Fruit fly (Drosophila melanogaster) whole organism, larva: Measurements from ENCODE around the gene CG10802.

ENCODE experiments used
- noc ChIP-seq: fragments of 200-800 bp; sonication (Bioruptor generic); optimal IDR thresholded peaks from 3 replicates; lab custom pipeline; 2019; ENCODE audit warnings: missing biosample characterization, mild to moderate bottlenecking, missing genetic modification characterization, moderate library complexity

Gene CG10802

DNA sequence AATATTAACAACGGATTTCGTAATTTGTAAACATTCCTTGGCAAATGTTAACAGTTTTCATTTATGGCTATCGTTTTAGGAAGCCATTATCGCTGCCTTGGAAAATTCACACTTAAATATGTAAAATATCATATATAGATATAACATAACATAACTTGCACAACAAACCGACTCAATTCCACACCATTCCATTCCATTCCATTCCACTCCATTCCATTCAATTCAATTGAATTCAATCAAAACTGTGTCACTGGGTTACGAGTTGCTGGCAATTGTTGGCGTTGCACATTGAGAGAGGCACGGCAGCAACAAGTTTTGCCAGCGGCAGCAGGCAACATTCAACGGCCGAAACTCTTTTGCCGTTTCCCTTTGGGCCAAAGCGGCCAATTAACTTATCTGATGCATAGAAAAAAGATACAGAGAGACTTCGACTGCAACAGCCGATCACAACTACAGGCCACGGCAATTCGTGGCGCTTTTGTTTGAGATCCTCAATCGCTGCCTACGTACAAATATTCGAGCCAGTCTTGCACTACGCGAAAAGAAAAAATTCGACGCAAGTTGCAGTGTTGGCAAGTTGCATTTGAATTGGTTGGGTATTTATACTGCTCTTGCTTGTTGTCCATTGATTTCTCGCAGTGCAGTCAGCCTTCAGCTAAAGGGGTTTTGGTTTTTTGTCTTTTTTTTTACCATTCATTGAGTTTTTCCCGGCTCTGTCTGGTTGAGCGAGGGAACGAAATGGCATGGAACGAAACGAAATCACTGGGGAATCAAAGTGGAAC is 29.5 kb upstream of the CG10802 start:
- no peak for TF ChIP-seq noc (tag; lab: Kevin White, UChicago)

DNA sequence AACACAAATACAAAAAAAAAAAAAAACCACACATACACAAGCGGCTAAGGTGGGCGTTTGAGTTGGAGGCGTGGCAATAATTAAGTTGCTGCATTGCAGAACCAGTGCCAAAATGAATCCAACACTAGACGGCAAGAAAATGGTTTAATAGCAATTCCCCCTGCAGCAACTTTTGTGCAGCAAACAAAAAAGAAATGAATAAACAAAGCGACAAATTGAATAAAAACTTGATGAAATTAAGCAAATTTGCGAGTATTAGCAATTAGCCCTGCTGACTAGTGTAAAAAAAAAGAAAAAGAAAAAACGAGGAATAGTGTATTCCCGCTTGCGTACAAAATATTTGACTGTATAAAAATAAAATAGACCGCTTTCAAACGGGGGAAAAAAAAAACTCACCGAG is 28.1 kb upstream of the CG10802 start:
- TF ChIP-seq noc (tag; lab: Kevin White, UChicago), result no peak

DNA sequence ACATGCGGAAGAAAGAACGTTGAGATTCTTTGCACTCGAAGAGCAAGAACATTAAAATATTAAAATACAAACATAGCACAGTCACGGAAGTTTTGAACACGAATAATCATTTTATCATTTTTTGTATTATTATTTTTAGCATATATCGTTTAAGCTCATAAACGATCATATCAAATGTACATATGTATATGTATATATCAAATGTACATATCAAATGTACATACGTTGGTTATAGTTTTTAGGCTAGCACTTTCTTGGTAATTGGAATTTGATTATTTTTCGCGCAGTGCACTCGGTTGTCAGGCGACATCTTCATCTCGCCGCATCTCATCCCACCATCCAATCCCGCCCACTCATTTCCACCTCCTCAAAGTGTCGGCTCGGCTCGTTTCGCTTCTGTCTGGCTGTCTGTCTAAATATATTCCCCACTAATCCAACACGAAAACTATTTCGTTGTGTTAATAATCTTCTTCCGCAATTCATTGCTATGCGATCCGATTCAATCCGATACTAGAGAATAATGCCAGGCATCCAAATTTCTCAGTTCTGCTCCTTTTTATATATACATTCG is 27.2 kb upstream of the CG10802 start:
- no peak for TF ChIP-seq noc (tag; lab: Kevin White, UChicago)

DNA sequence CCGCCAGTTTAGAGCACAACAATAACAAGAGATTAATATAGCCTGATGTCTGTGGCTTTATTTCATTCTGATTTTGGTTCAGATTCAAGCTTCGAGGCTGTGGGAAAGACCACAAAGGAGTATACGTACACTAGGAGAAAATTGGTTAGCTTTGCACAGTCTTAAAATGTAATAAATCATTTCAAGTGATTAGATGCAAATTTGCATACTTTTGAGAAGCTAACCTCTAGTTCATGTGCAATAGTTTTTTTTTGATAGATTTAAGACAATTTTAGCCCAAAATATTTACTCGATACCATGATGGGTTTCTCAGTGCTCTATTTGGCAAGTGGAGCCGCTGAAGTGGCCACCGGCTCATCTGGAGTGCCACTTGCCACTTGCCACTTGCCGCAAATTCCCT is 25.2 kb upstream of the CG10802 start:
- TF ChIP-seq noc (tag; lab: Kevin White, UChicago), result no peak

DNA sequence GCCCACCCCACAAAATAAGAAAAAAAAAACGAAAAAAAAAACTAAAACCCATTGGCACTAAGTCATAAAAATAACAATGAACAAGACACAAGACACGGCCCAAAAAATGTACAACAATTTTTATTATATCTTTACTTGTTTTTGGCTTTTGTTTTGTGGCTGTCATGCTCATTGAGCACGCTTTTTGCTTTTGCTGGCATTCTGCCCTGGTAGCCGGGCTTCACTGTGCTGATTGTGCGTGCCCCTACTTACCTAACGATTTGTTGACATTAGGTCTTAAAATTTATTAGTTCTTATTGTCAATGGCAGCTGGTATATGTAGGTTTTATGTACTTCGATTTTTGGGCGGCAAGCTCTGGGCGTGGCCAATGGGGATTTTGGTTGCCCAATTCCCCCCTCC is 24.3 kb upstream of the CG10802 start:
- TF ChIP-seq noc (tag; lab: Kevin White, UChicago), result no peak

DNA sequence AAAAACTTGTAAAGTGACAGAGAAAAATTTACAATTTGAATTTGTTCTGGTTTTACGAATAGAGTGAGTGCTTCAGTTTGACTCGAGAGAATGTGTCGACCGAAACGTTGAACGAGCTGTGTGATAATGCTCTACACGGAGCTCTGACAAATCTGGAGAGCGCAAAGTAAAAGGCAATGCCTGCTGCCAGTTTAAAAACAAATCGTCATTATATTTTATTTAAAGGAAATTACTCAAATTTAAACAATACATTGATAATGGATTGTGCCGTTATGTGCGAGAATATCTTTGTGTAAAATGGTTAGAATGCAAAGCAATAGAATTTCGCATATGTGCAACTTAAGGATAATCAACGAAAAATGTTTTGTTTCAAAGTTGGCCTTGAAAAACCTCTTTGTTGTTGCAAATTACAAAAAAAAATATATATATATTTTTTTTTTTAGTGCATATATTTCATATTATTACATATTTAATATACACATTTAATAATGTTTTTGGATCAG is 22.6 kb upstream of the CG10802 start, which contains the start of the genes CG16782 and CG10801:
TSS of gene CG16782 (minus strand) at position 101 of the 503 bp plus-strand sequence.
TSS of gene CG10801 (plus strand) at position 453 of the 503 bp plus-strand sequence.
- no peak for TF ChIP-seq noc (tag; lab: Kevin White, UChicago)

DNA sequence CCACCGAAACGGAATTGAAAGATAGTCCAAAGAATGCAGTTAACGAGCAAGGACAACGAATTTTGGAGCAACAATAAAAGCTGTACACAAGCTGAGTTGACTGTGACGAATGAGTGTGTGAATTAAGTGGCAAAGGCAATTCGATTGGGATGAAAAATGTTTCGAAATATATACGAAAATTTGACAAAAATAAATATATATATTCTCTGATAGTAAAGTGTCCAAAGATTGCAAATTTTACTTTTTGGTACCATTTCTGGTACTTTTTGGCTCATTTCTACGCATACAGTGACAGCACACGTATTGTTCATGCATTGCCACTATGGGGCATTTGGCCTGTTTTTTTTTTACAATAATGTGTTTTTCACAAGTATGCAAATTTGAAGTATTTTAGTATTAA is 18.8 kb upstream of the CG10802 start, which contains the start of gene CG16781:
TSS of gene CG16781 (minus strand) at position 101 of the 400 bp plus-strand sequence.
- TF ChIP-seq noc (tag; lab: Kevin White, UChicago), result no peak

DNA sequence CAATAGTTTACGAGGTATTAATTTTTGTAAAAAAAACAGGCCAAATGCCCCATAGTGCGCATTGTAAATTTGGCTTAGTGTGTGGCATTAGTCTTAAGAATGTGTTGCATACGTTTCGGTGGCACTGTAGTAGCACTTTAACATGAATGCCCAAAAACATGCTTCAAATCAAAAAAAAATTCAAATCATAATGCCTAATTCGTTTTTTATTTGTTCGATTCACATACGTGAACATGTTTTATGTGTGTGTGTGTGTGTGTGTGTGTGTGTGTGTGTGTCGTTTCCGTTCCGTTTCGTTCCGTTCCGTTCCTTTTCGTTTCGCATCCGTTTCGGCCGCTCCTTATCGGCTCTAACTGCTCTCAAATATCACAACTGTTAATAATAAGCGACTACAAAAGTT is 17.2 kb upstream of the CG10802 start:
- TF ChIP-seq noc (tag; lab: Kevin White, UChicago), result no peak

DNA sequence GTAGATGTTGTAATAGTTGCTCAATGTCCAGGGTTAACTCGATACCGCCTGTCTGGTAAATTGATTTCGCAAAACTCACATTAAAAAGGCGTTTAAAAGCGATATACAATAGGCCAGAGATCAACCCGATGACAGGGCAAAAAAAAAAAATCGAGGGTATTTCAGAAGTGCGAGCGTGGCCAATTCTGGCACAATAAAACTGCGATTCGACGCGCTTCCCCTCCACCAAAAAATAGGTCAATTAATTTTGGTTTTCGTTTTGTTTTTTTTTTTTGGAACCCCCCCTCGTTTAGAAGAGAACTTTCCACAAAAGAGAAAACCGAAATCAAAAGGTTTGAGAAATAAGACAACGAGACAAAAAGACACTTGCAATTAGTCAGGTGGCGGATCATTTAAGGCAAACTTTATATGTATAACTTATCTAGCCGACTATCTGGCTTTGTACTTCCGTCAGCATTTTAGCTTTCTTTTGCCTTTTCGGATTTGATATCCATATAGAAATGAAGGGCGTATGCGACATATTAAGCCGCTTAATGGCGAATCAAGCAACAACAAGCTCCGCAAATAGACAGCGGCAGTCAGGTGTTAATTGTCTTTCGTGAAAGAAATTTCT is 12.2 kb upstream of the CG10802 start:
- no peak for TF ChIP-seq noc (tag; lab: Kevin White, UChicago)

DNA sequence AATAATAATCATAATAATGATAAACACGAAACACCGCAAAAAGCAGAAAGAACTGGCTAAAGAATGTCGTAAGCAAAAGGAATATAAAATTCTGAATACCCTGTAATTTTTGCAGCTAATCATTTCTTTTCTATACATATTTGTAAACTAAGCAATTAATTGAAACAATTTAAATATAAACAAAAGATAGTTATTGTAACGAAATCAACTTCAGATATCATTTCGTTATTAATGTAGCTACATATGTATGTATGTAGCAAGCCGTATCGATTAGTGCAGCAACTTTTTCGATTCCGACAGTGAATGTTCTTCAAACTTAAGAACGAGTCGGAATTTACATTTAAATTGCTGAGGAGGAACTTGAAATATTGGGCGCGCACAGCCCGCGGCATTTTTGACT is 9.1 kb upstream of the CG10802 start:
- peak; percentile 17 for TF ChIP-seq noc (tag; lab: Kevin White, UChicago)

DNA sequence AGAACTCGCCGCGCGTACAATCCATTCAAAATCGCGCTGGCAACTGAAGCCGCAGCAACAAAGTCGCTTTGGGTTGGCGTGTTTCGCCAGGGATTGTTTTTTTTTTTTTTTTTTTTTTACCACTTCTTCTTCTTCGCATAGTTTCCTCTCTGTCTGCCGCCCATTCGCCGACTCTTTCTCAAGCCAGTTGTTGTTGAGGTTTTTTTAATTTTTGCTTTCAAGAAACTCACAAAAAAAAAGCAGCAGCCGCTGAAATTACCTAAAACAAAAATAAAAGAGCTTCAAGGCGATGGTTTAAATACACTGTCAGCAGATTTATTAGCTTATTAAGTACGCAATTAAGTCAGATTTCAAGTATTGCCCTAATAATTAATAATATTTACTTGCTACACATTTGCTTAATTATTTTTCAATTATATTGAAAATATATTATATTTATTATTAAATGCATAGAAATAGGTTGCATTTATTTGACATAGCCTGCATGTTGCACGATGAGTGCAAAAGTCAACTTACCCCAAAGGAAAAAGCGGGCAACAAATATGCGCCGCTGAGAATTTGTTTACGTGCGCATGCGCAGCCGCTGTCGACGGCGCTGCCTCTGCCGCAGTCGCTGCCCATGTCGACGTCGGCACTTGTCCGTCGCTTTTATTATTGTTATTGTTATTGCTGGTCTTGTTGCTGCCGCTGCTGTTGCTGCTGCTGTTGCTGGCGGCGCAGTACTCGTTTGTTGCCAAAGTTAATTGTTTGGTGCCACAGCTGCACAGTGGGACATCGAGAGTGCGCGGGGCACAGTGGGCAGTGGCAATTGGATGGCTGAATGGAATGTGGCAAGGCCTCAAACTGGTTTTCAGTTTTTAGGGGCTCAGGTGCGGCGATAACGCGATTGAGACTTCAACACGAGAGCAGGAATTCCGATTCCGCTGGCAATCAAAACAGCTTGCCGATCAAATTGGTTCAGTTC is 8.0 kb upstream of the CG10802 start, which contains the start of gene CG12206:
TSS of gene CG12206 (minus strand) at position 49 of the 964 bp plus-strand sequence.
- TF ChIP-seq noc (tag; lab: Kevin White, UChicago), result peak; percentile 84

DNA sequence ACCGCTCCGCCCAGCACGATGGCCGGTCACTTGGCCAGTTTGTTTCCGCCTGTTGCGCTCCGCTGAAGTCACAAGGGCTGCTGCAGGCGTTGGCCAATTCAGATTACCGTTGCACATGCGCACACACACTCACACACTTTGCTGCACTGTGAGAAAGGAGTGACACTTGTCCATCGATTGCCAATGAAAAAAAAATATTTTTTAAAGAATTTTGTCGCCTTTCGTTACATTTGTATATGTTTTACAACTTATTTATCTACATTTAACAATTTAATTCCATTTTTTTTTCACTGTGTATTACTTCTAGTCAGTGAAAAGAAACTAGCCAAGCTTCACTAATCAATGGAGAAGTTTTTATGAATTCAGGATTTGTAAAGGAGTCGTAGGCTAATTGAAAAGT is 6.8 kb upstream of the CG10802 start:
- no peak for TF ChIP-seq noc (tag; lab: Kevin White, UChicago)

DNA sequence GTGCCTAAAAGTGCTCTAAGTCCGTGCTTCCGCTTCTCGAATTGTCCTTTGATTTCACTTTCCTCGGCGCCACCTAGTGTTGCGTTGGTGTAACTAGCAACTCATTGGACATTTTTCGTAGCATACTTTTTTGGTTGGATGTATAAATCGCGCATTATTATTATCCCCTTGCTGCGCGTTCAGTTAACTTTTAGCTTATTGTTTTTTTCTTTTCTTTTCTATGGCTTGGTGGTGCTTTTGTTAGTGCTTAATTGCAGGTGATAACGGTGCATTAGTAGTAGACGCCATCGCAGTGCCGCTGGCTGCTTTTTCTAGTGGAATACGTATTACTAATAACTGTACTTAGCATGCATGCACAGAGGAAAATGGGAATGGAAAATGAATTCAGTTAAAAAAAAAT is 1.7 kb upstream of the CG10802 start:
- no peak for TF ChIP-seq noc (tag; lab: Kevin White, UChicago)

DNA sequence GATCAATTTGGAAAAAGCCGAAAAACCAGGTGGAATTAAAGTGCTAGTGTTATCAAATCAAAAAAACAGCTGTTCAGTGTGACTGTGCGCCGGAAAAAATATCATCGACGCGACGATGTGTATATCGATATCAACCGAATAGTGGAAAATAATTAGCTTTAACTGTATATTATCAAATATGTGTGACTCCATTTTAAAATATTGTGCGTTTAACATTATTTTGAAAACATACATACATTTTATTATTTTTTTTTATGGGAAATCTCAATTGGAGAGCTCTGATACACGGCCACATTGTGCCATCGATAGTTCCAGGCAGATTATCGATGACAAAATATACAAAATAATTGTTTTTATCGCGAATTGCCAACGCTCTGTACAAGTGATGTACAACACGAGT is 2.5 kb downstream of the CG10802 start, which contains the start of the genes CG14270 and CG10803:
TSS of gene CG14270 (minus strand) at position 75 of the 400 bp plus-strand sequence.
TSS of gene CG10803 (plus strand) at position 347 of the 400 bp plus-strand sequence.
- no peak for TF ChIP-seq noc (tag; lab: Kevin White, UChicago)

DNA sequence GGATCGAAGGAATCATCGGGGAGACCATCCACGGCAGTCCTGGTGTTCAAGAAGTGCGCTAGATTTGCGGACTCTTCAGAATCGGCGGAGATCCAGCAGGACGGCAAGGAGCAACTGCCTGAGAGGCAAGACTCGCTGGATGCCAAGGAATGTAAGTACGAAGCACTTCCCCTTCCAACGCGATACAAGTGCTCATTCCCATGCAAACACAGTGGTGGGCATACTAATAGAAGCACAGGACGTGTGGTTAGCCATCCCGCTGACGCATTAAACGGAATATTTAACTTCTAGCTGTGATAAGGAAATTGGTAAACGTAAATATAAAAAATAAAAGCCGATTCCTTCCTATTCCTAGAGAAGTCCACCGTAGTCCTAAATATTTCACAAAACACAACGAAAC is 3.1 kb downstream of the CG10802 start:
- TF ChIP-seq noc (tag; lab: Kevin White, UChicago), result no peak
